Worm (Caenorhabditis elegans): ENCODE results near the gene K08D8.10.

Gene K08D8.10

DNA sequence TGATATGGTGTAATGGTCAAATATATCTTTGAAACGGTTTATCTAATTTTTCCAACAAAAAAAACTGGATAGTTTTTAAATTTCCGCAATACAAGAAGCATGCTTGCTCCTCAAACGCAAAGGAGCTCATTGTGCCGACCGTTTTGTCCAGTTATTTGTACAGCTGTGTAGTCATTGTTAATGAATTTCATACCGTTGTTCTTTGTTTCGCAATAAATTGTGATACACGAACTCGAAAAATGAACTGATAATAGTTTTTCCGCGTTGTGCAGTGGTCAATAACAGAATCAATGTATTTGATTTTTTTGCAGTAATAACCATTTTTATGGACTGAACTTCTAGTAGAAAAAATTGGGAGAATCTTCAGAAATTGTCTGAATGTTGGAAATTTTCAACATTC, 1.5 kb upstream of the K08D8.10 start:
- TF ChIP-seq ces-1 (GFP tag; optimal IDR thresholded peaks at IDR 0.05) (no peak), zip-8 (tag; optimal IDR thresholded peaks at IDR 0.05) (no peak), sptf-1 (tag; optimal IDR thresholded peaks at IDR 0.05) (no peak), tbx-8 (GFP tag; optimal IDR thresholded peaks at IDR 0.05) (no peak), nhr-2 (tag; optimal IDR thresholded peaks at IDR 0.05) (no peak), mep-1 (tag; optimal IDR thresholded peaks at IDR 0.05) (no peak), pha-4 (tag; optimal IDR thresholded peaks at IDR 0.05) (no peak), hlh-1 (tag; optimal IDR thresholded peaks at IDR 0.05) (no peak), nhr-12 (tag; optimal IDR thresholded peaks at IDR 0.05) (no peak)

DNA sequence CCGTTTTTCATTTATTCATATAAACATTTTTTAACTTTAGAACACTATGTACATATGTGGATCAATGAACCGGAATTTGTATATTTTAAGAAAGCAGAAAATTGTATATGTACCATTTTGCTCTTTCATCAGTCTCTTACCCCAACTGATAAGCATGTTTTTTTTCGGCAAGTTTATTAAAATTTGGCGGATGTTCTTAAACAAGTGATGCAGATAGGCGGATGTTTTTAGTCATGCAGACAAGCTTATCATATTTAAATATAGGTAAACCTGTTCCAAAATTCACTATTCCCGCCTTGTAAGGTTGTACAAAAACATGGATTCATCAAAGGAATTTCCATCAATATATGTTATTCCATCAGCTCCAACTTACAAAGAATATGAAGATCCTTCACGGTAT, 975 bp upstream of the K08D8.10 start, which contains the start of gene K08D8.9:
K08D8.9 (plus strand) TSS at position 301 of the 400 bp plus-strand sequence.
- TF ChIP-seq elt-3 (tag; optimal IDR thresholded peaks at IDR 0.05), result no peak
- TF ChIP-seq mep-1 (tag; optimal IDR thresholded peaks at IDR 0.05), result no peak
- TF ChIP-seq ham-2 (GFP tag; optimal IDR thresholded peaks at IDR 0.05), result no peak
- TF ChIP-seq lsy-2 (tag; optimal IDR thresholded peaks at IDR 0.05), result no peak
- TF ChIP-seq ces-1 (GFP tag; optimal IDR thresholded peaks at IDR 0.05), result no peak
- no peak for TF ChIP-seq unc-39 (tag; optimal IDR thresholded peaks at IDR 0.05)
- TF ChIP-seq M03D4.4 (tag; optimal IDR thresholded peaks at IDR 0.05), result no peak
- no peak for TF ChIP-seq sptf-1 (tag; optimal IDR thresholded peaks at IDR 0.05)
- TF ChIP-seq elt-1 (tag; optimal IDR thresholded peaks at IDR 0.05; ENCODE audit: borderline replicate concordance, insufficient read depth), result no peak

DNA sequence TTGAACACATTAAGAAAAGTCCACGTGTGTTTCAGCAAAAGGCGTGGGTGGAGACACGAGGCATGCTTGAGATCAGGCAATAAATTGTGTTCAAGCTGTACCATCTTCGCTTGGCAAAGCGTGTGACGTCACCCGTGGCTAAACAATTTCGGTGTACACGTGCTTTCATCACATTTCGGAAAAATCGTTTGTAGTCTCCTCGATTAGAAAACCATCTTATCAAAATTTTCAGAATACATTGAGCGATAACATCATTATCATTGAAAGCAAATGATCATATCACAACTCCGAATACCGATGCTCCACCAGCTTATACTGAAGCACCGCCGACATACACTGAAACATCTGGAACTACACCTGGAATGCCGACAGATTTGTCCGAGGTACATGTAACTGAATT, 1.2 kb downstream of the K08D8.10 start:
- no peak for TF ChIP-seq hlh-1 (tag; optimal IDR thresholded peaks at IDR 0.05)
- no peak for TF ChIP-seq unc-39 (tag; optimal IDR thresholded peaks at IDR 0.05)
- no peak for TF ChIP-seq lsy-2 (tag; optimal IDR thresholded peaks at IDR 0.05)
- no peak for TF ChIP-seq nhr-237 (tag; optimal IDR thresholded peaks at IDR 0.05)

DNA sequence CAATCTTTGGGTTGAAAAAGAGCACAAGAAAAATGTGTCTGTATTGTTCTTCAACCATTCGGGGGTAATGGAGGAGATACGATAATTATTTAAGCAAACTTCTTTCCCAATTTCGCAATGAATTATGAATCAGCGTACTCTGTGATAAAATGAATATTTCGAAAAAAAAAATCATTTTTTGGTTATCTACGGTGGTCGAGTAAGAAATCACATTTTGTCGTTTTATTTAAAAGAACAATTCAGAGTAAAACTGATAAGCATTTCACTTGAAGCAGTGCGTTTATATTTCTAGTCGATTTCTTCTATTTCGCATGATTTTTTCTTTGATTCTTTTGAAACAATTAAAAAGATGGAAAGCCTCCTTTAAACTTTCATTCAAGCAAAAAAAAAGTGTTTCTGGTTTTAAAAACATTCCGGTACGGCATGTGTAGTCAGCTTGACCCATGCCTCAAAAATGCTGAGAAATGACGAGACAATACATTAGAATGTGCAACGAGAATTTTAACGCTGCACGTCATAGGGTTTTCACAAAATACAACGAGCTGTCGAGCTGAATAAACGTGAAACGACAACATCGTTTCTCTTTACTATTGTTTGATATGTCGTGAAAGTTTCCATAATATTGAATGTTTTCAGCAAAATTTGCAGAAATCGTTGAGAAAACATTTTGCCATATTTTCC, 2.2 kb downstream of the K08D8.10 start, which contains the start of gene K08D8.2:
K08D8.2 (plus strand) TSS at position 631 of the 681 bp plus-strand sequence.
- TF ChIP-seq ztf-11 (tag; optimal IDR thresholded peaks at IDR 0.05), result no peak
- TF ChIP-seq elt-3 (tag; optimal IDR thresholded peaks at IDR 0.05), result no peak
- TF ChIP-seq unc-120 (tag; optimal IDR thresholded peaks at IDR 0.05; ENCODE audit: poor library complexity, severe bottlenecking), result no peak
- no peak for TF ChIP-seq mab-5 (tag; optimal IDR thresholded peaks at IDR 0.05)
- TF ChIP-seq lin-32 (GFP tag; optimal IDR thresholded peaks at IDR 0.05), result no peak

DNA sequence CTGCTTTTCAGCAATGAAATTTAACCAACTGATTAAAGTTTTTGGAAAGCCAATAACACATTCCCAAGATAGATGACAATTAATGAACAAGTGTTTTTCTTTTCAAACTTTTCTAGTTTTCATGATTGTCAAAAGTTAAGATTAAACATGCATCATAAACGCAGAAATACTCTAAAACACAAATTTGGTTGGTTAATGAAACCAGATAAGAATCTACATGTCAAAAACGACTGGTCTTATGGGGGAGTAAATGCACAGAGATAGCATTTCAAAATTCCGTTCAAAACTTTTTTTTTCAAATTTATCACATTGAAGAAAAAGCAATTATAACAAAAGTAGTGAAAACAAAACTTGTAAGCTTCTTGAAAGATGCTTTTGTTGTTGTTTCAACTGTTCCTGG, 3.3 kb downstream of the K08D8.10 start:
- TF ChIP-seq blmp-1 (tag; optimal IDR thresholded peaks at IDR 0.05), result no peak
- TF ChIP-seq unc-62 (GFP tag; optimal IDR thresholded peaks at IDR 0.05), result no peak
- TF ChIP-seq snpc-4 (tag; optimal IDR thresholded peaks at IDR 0.05), result no peak
- TF ChIP-seq sem-2 (GFP tag; optimal IDR thresholded peaks at IDR 0.05), result no peak
- TF ChIP-seq mab-5 (tag; optimal IDR thresholded peaks at IDR 0.05), result no peak
- no peak for TF ChIP-seq nhr-28 (tag; optimal IDR thresholded peaks at IDR 0.05)
- no peak for TF ChIP-seq flh-1 (GFP tag; optimal IDR thresholded peaks at IDR 0.05)
- TF ChIP-seq ceh-43 (GFP tag; optimal IDR thresholded peaks at IDR 0.05), result no peak
- TF ChIP-seq unc-39 (tag; optimal IDR thresholded peaks at IDR 0.05), result no peak
- no peak for TF ChIP-seq nhr-237 (tag; optimal IDR thresholded peaks at IDR 0.05)
- no peak for TF ChIP-seq mls-2 (tag; optimal IDR thresholded peaks at IDR 0.05)
- TF ChIP-seq elt-1 (tag; optimal IDR thresholded peaks at IDR 0.05; ENCODE audit: borderline replicate concordance, insufficient read depth), result no peak
- TF ChIP-seq zip-8 (tag; optimal IDR thresholded peaks at IDR 0.05), result no peak
- TF ChIP-seq ces-1 (GFP tag; optimal IDR thresholded peaks at IDR 0.05), result no peak
- TF ChIP-seq cnd-1 (tag; optimal IDR thresholded peaks at IDR 0.05), result no peak

DNA sequence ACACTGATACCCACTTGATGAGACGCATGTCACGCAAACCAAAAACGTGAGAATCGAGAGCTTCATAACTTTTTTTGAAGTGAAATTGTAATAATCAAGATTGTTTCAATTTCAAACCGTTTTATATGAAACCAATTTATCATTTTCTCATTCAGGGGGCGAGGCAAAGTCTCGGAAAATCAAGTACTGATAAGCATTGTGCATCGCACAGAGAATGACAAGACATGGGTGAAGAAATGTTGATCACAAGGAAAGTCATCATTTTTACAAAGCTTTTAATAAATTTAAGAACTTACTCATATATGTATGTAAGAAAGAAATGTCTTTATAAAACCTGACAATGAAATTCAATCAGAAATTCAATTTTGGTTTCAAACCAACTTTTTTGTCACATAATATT, 6.2 kb downstream of the K08D8.10 start, which contains the start of gene K08D8.3:
K08D8.3 (minus strand) TSS at position 131 of the 400 bp plus-strand sequence.
- TF ChIP-seq lsy-2 (tag; optimal IDR thresholded peaks at IDR 0.05), result no peak
- no peak for TF ChIP-seq sem-2 (GFP tag; optimal IDR thresholded peaks at IDR 0.05)
- no peak for TF ChIP-seq pha-4 (tag; optimal IDR thresholded peaks at IDR 0.05)
- TF ChIP-seq M03D4.4 (tag; optimal IDR thresholded peaks at IDR 0.05), result no peak
- TF ChIP-seq ceh-39 (tag; optimal IDR thresholded peaks at IDR 0.05), result no peak
- no peak for TF ChIP-seq ceh-83 (GFP tag; optimal IDR thresholded peaks at IDR 0.05)
